Fruit fly (Drosophila melanogaster) whole organism: ENCODE results near the gene CG17349.

Experiments
- CG8478 ChIP-seq: fragments of >200 bp; optimal IDR thresholded peaks from 2 replicates; lab custom pipeline; 2018; ENCODE audit warnings: inconsistent platforms
- EcR ChIP-seq, 2 experiments: fragments of >200 bp; optimal IDR thresholded peaks; 2 replicates each; lab custom pipeline; 2017; ENCODE audit warnings: missing biosample characterization in 2 of 2, missing genetic modification characterization in 2 of 2, missing genetic modification reagents in 2 of 2
- pan ChIP-seq: fragments of >200 bp; optimal IDR thresholded peaks from 2 replicates; lab custom pipeline; 2017
- psq ChIP-seq: fragments of >200 bp; optimal IDR thresholded peaks from 2 replicates; lab custom pipeline; 2017
- usp ChIP-seq: fragments of >200 bp; optimal IDR thresholded peaks from 2 replicates; lab custom pipeline; 2017; ENCODE audit warnings: missing biosample characterization, missing genetic modification characterization, mixed read lengths

dm6 chr2L:19398317-19399234, 28.3 kb downstream of the CG17349 start, which contains the start of gene CG17544:
- TF ChIP-seq psq (lab: Kevin White, UChicago) (no peak), CG8478 (lab: Kevin White, UChicago) (no peak), EcR (GFP tag; optimal IDR thresholded peaks at IDR 0.05; lab: Kevin White, UChicago) (no peak), pan (lab: Kevin White, UChicago) (no peak), usp (no peak)
